Worm (Caenorhabditis elegans) whole organism, L1 larva: Measurements from ENCODE around the gene flp-18.

ENCODE experiments used
- C04F5.9 ChIP-seq: sonication (generic microtip); optimal IDR thresholded peaks from 2 replicates; lab custom pipeline; 2016; ENCODE audit warnings: missing genetic modification characterization, missing compliant biosample characterization
- C34B4.2 ChIP-seq: sonication (generic microtip); optimal IDR thresholded peaks from 2 replicates; lab custom pipeline; 2017; ENCODE audit warnings: mild to moderate bottlenecking, missing genetic modification characterization, missing compliant biosample characterization
- aly-2 ChIP-seq: fragments of 150-350 bp; optimal IDR thresholded peaks from 2 replicates; lab custom pipeline; 2014; ENCODE audit warnings: missing biosample characterization, missing genetic modification characterization
- ceh-63 ChIP-seq: fragments of 200-800 bp; sonication (Bioruptor generic); optimal IDR thresholded peaks from 2 replicates; lab custom pipeline; 2018; ENCODE audit warnings: mild to moderate bottlenecking, missing genetic modification characterization, missing compliant biosample characterization
- ceh-82 ChIP-seq, 3 experiments: fragments of 150-350 bp in 1 of 3; sonication (generic microtip) in 2 of 3; optimal IDR thresholded peaks; 2 replicates each; lab custom pipeline; 2014 to 2017; ENCODE audit warnings: missing biosample characterization in 3 of 3, missing genetic modification characterization in 3 of 3
- efl-1 ChIP-seq, 4 experiments: fragments of 150-350 bp; optimal IDR thresholded peaks in 3 of 4; peaks in 1 of 4; 1 replicate in 1 of 4; 2 replicates in 3 of 4; lab custom pipeline; 2014; ENCODE audit warnings: missing biosample characterization in 2 of 4, missing genetic modification characterization in 2 of 4, missing genetic modification reagents in 2 of 4
- egl-27 ChIP-seq, 2 experiments: fragments of 150-350 bp in 1 of 2; sonication (generic microtip); optimal IDR thresholded peaks; 3 replicates each; lab custom pipeline; 2017 to 2018; ENCODE audit warnings: missing biosample characterization in 2 of 2, missing genetic modification characterization in 2 of 2, missing genetic modification reagents in 2 of 2
- elt-2 ChIP-seq: sonication (generic microtip); optimal IDR thresholded peaks from 2 replicates; lab custom pipeline; 2016; ENCODE audit warnings: missing genetic modification characterization, mild to moderate bottlenecking, inconsistent platforms, missing compliant biosample characterization, missing genetic modification reagents
- ets-5 ChIP-seq: fragments of 200-800 bp; sonication (Bioruptor generic); IDR thresholded peaks from 2 replicates; pipeline ENCODE4 v1.3.6; 2022; ENCODE audit warnings: missing genetic modification characterization, missing compliant biosample characterization
- fkh-10 ChIP-seq: sonication (generic microtip); optimal IDR thresholded peaks from 2 replicates; lab custom pipeline; 2017; ENCODE audit warnings: missing biosample characterization, missing genetic modification reagents, missing genetic modification characterization
- isw-1 ChIP-seq: fragments of 200-800 bp; sonication (Bioruptor generic); IDR thresholded peaks from 2 replicates; pipeline ENCODE4 v1.3.6; 2022; ENCODE audit warnings: missing genetic modification characterization, missing compliant biosample characterization
- jun-1 ChIP-seq: fragments of 150-350 bp; optimal IDR thresholded peaks from 2 replicates; lab custom pipeline; 2014; ENCODE audit warnings: missing biosample characterization, missing genetic modification reagents, missing genetic modification characterization
- lin-14 ChIP-seq: fragments of 200-800 bp; sonication (Bioruptor generic); optimal IDR thresholded peaks from 2 replicates; lab custom pipeline; 2018; ENCODE audit warnings: mild to moderate bottlenecking, missing genetic modification characterization, moderate library complexity, missing compliant biosample characterization
- lin-35 ChIP-seq, 2 experiments: fragments of 150-350 bp; optimal IDR thresholded peaks; 2 replicates each; lab custom pipeline; 2014; ENCODE audit warnings: missing biosample characterization in 2 of 2, missing genetic modification characterization in 2 of 2, missing genetic modification reagents in 2 of 2
- lir-3 ChIP-seq: sonication (generic microtip); optimal IDR thresholded peaks from 2 replicates; lab custom pipeline; 2016; ENCODE audit warnings: mild to moderate bottlenecking, missing genetic modification characterization, moderate library complexity, missing compliant biosample characterization; ENCODE audit not compliant: poor library complexity
- mdl-1 ChIP-seq, 2 experiments: fragments of 150-350 bp; optimal IDR thresholded peaks; 2 replicates each; lab custom pipeline; 2014 to 2017; ENCODE audit warnings: missing biosample characterization in 2 of 2, missing genetic modification characterization in 2 of 2, inconsistent platforms in 1 of 2
- mep-1 ChIP-seq: fragments of 150-350 bp; optimal IDR thresholded peaks from 2 replicates; lab custom pipeline; 2014; ENCODE audit warnings: missing biosample characterization, missing genetic modification characterization
- nhr-19 ChIP-seq: fragments of 200-800 bp; sonication (Bioruptor generic); conservative IDR thresholded peaks from 2 replicates; pipeline ENCODE4 v1.3.6; 2022; ENCODE audit warnings: missing genetic modification characterization, missing compliant biosample characterization
- nhr-237 ChIP-seq: fragments of 150-350 bp; optimal IDR thresholded peaks from 2 replicates; lab custom pipeline; 2014; ENCODE audit warnings: missing biosample characterization, missing genetic modification characterization
- nhr-28 ChIP-seq: fragments of 150-350 bp; optimal IDR thresholded peaks from 2 replicates; lab custom pipeline; 2014; ENCODE audit warnings: missing biosample characterization, missing genetic modification characterization
- nhr-71 ChIP-seq: sonication (generic microtip); optimal IDR thresholded peaks from 2 replicates; lab custom pipeline; 2016; ENCODE audit warnings: mild to moderate bottlenecking, missing genetic modification characterization, moderate library complexity, missing compliant biosample characterization
- nhr-85 ChIP-seq: sonication (generic microtip); peaks from one replicate; lab custom pipeline; 2016; ENCODE audit warnings: missing genetic modification characterization, inconsistent platforms, missing compliant biosample characterization
- pqm-1 ChIP-seq: sonication (generic microtip); optimal IDR thresholded peaks from 3 replicates; lab custom pipeline; 2017; ENCODE audit warnings: missing biosample characterization, missing genetic modification characterization
- snpc-4 ChIP-seq: fragments of 150-350 bp; optimal IDR thresholded peaks from 2 replicates; lab custom pipeline; 2014; ENCODE audit warnings: missing biosample characterization, missing genetic modification characterization
- snu-23 ChIP-seq: sonication (generic microtip); optimal IDR thresholded peaks from 2 replicates; lab custom pipeline; 2016; ENCODE audit warnings: missing genetic modification characterization, missing compliant biosample characterization
- sptf-1 ChIP-seq: fragments of 150-350 bp; optimal IDR thresholded peaks from 2 replicates; lab custom pipeline; 2014; ENCODE audit warnings: missing biosample characterization, missing genetic modification characterization
- swsn-7 ChIP-seq: sonication (generic microtip); optimal IDR thresholded peaks from 2 replicates; lab custom pipeline; 2016; ENCODE audit warnings: missing genetic modification characterization, missing compliant biosample characterization
- tbx-2 ChIP-seq: sonication (generic microtip); optimal IDR thresholded peaks from 2 replicates; lab custom pipeline; 2016; ENCODE audit warnings: missing genetic modification characterization, missing compliant biosample characterization
- unc-130 ChIP-seq: fragments of 150-350 bp; optimal IDR thresholded peaks from 2 replicates; lab custom pipeline; 2017; ENCODE audit warnings: missing biosample characterization, missing genetic modification characterization, inconsistent platforms
- unc-62 ChIP-seq: fragments of 150-350 bp; optimal IDR thresholded peaks from 2 replicates; lab custom pipeline; 2014; ENCODE audit warnings: missing biosample characterization, missing genetic modification reagents, missing genetic modification characterization
- unc-98 ChIP-seq: fragments of 200-800 bp; sonication (Bioruptor generic); IDR thresholded peaks from 2 replicates; pipeline ENCODE4 v1.3.6; 2022; ENCODE audit warnings: missing genetic modification characterization, missing compliant biosample characterization
- vab-15 ChIP-seq: sonication (generic microtip); optimal IDR thresholded peaks from 2 replicates; lab custom pipeline; 2017; ENCODE audit warnings: missing genotype, mild to moderate bottlenecking, missing genetic modification characterization, missing compliant biosample characterization
- xbp-1 ChIP-seq: sonication (generic microtip); optimal IDR thresholded peaks from 2 replicates; lab custom pipeline; 2016; ENCODE audit warnings: missing genetic modification characterization, missing compliant biosample characterization
- zip-4 ChIP-seq: fragments of 200-800 bp; sonication (Bioruptor generic); optimal IDR thresholded peaks from 2 replicates; lab custom pipeline; 2018; ENCODE audit warnings: mild to moderate bottlenecking, missing genetic modification characterization, moderate library complexity, missing compliant biosample characterization
- ztf-11 ChIP-seq, 2 experiments: sonication (generic microtip); optimal IDR thresholded peaks; 2 replicates each; lab custom pipeline; 2016 to 2017; ENCODE audit warnings: missing genetic modification characterization in 2 of 2, missing biosample characterization in 1 of 2, missing compliant biosample characterization in 1 of 2
- ztf-4 ChIP-seq: fragments of 150-350 bp; optimal IDR thresholded peaks from 2 replicates; lab custom pipeline; 2014; ENCODE audit warnings: missing biosample characterization, missing genetic modification characterization

Gene flp-18

ce11 chrX:3057656-3058055 lies 39.3 kb upstream of the flp-18 start:
- TF ChIP-seq mdl-1 (tag; optimal IDR thresholded peaks at IDR 0.05; lab: Kevin White, UChicago) (no peak), C34B4.2 (tag; lab: Kevin White, UChicago) (no peak), isw-1 (GFP tag; lab: Robert Waterston, UW) (no peak), ceh-82 (tag; optimal IDR thresholded peaks at IDR 0.05; lab: Kevin White, UChicago) (no peak), efl-1 (optimal IDR thresholded peaks at IDR 0.05; lab: Kevin White, UChicago) (no peak), efl-1 (GFP tag; optimal IDR thresholded peaks at IDR 0.05 in 1 of 2; lab: Kevin White, UChicago) (peak in 1 of 2 experiments; percentile 58), mep-1 (tag; lab: Kevin White, UChicago) (no peak)

DNA sequence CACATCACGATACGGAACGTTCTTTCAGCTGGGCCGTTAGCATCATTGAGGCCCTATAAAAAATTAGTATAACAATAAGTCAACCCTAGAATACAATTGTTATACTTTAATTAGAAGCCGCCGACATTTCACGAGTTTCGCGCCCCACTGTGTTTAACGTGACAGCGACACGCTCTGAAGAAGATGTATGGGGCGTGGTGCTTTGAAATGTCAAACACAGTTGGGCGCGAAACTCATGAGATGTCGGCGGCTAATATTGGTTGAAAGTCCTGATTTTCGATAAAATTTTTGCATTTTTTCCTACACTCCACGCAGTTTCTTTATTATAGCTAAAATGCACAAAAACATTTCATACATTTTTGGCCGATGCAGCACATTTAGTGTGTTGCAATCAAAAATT lies 37.7 kb upstream of the flp-18 start:
- TF ChIP-seq lin-35 (GFP tag; optimal IDR thresholded peaks at IDR 0.05; lab: Kevin White, UChicago) (no peak), ceh-63 (no peak), jun-1 (tag; lab: Kevin White, UChicago) (no peak), snpc-4 (tag; lab: Kevin White, UChicago) (peak; percentile 36), xbp-1 (tag; lab: Kevin White, UChicago) (no peak), ztf-11 (tag; optimal IDR thresholded peaks at IDR 0.05; lab: Kevin White, UChicago) (no peak), vab-15 (no peak)

- TF ChIP-seq elt-2 (peak; percentile 19), pqm-1 (tag; lab: Kevin White, UChicago) (no peak)
These were observed 36.4 kb upstream of the flp-18 start, which contains the start of gene twk-26 for ce11 chrX:3054802-3055201. Gene twk-26, minus strand, starts transcription at chrX:3054824.

ce11 chrX:3054394-3054793 lies 36.0 kb upstream of the flp-18 start:
- TF ChIP-seq unc-98 (GFP tag; lab: Robert Waterston, UW), result no peak
- TF ChIP-seq nhr-237 (tag; lab: Kevin White, UChicago), result no peak
- TF ChIP-seq ztf-4 (tag; lab: Kevin White, UChicago), result no peak
- TF ChIP-seq vab-15, result no peak
- TF ChIP-seq egl-27 (tag; optimal IDR thresholded peaks at IDR 0.05; lab: Kevin White, UChicago), result no peak
- TF ChIP-seq aly-2 (tag; lab: Kevin White, UChicago), result no peak
- TF ChIP-seq sptf-1 (tag; lab: Kevin White, UChicago), result no peak
- TF ChIP-seq C34B4.2 (tag; lab: Kevin White, UChicago), result no peak
- TF ChIP-seq lir-3 (tag; lab: Kevin White, UChicago), result no peak

DNA sequence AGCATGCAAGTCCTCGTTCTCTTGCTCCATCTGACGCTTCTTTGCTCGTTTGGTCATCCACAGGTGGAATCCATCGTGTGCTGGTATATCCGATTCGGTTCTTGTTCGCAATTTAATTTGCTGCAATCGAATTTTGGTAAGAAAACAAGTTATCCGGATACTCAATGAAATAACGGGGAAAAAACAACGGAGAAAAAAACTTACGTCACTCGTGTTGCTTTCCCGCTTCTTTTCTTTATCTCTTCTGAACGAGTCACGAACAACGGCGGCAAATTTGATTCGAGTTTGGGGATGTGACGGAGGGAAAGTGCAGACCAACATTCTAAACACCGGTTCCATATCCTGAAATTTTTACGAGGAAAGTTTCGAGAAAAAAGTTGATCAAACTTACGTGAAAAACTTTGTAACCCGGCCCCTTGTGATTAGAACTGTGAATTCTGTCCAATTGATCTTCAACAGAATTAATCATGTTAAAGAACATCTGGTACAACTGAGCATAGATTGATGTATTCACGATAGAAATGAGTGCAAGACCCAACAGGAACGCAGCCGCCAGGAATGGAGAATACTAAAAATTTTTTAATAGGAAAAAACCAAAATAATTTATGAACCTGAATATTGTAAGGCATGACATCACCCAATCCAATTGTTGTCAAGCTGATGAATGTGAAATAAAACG lies 33.1 kb upstream of the flp-18 start:
- TF ChIP-seq ets-5 (GFP tag; lab: Robert Waterston, UW) (no peak), zip-4 (GFP tag; lab: Kevin White, UChicago) (no peak), nhr-85 (tag; lab: Kevin White, UChicago) (no peak), lin-14 (GFP tag; lab: Kevin White, UChicago) (peak; percentile 49), lir-3 (tag; lab: Kevin White, UChicago) (no peak), swsn-7 (tag; lab: Kevin White, UChicago) (no peak), ztf-4 (tag; lab: Kevin White, UChicago) (no peak), ceh-63 (no peak), fkh-10 (GFP tag; lab: Kevin White, UChicago) (peak; percentile 50), nhr-71 (tag; lab: Kevin White, UChicago) (no peak), tbx-2 (tag; lab: Kevin White, UChicago) (peak; percentile 25), nhr-28 (tag; lab: Kevin White, UChicago) (no peak), pqm-1 (tag; lab: Kevin White, UChicago) (no peak), unc-130 (tag; lab: Kevin White, UChicago) (no peak), C34B4.2 (tag; lab: Kevin White, UChicago) (no peak), C04F5.9 (tag; lab: Kevin White, UChicago) (no peak), unc-62 (GFP tag; lab: Kevin White, UChicago) (no peak), snu-23 (GFP tag; lab: Kevin White, UChicago) (no peak), egl-27 (tag; optimal IDR thresholded peaks at IDR 0.05; lab: Kevin White, UChicago) (no peak), ztf-11 (tag; optimal IDR thresholded peaks at IDR 0.05; lab: Kevin White, UChicago) (no peak), nhr-19 (no peak)
